Fruit fly (Drosophila melanogaster): ENCODE measurements around the gene Tbc1d8-9.

DNA sequence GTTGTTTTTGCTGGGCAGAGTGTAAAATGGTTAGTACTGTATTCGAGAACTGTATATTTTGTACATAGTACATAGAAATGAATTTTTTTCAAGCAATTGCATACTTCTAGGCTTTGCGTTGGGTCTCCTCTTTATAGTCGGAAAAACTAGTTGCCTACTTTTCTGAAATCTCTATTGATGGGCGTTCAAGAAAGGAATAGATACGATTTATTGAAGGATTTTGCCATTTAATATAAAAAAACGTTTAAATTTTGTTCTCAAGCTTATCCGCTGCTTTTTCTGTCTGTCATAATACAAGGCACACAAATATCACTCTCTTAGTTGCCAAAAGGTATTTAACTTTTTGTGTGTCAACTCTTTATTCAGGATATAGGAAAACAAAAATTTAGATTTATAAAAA, 16.4 kb upstream of the Tbc1d8-9 start, which contains the start of gene CG32440:
- no peak for TF ChIP-seq CG7101 (tag; optimal IDR thresholded peaks at IDR 0.05)
- TF ChIP-seq toe (GFP tag; optimal IDR thresholded peaks at IDR 0.05) = no peak
- TF ChIP-seq CG5204 (GFP tag; optimal IDR thresholded peaks at IDR 0.05) = no peak
- TF ChIP-seq CG7045 (GFP tag; optimal IDR thresholded peaks at IDR 0.05) = no peak
- TF ChIP-seq Mnt (GFP tag; optimal IDR thresholded peaks at IDR 0.05) = no peak
- TF ChIP-seq ovo (GFP tag; optimal IDR thresholded peaks at IDR 0.05) = no peak
